ENCODE assay signal across 4 fruit fly cellular contexts in genomic region chrX:1399056-1400003, dm6.
TF ChIP-seq lines count a peak whose summit lies in the region.

No protein-coding gene starts in this region.

TF ChIP-seq in whole organism, adult, 20 proteins besides CTCF, POLR2A, EP300 and RAD21 (continued from another document):
- TF ChIP-seq CG7045 (GFP tag; optimal IDR thresholded peaks at IDR 0.05; lab: Kevin White, UChicago) (peak; percentile 52), CG5204 (GFP tag; optimal IDR thresholded peaks at IDR 0.05; lab: Kevin White, UChicago) (peak; percentile 27), toe (GFP tag; optimal IDR thresholded peaks at IDR 0.05; lab: Kevin White, UChicago) (no peak)

TF ChIP-seq in whole organism, embryonic, 481 proteins besides CTCF, POLR2A, EP300 and RAD21 (continued from another document and continues in another):
- TF ChIP-seq CG9609 (GFP tag; optimal IDR thresholded peaks at IDR 0.05; lab: Kevin White, UChicago) = peak; percentile 3
- peak; percentile 91 for TF ChIP-seq CG10543 (GFP tag; optimal IDR thresholded peaks at IDR 0.05; lab: Kevin White, UChicago)
- no peak for TF ChIP-seq sima (GFP tag; optimal IDR thresholded peaks at IDR 0.05; lab: Kevin White, UChicago)
- TF ChIP-seq E2f2 (GFP tag; IDR thresholded peaks at IDR 0.05; lab: Robert Waterston, UW) = peak; percentile 85
- no peak for TF ChIP-seq CG6765 (GFP tag; optimal IDR thresholded peaks at IDR 0.05; lab: Kevin White, UChicago)
- TF ChIP-seq dati (GFP tag; IDR thresholded peaks at IDR 0.05; lab: Robert Waterston, UW) = no peak
- TF ChIP-seq Mrtf (GFP tag; IDR thresholded peaks at IDR 0.05; lab: Robert Waterston, UW) = no peak
- TF ChIP-seq CG30020 (tag; optimal IDR thresholded peaks at IDR 0.05; lab: Kevin White, UChicago) = no peak
- TF ChIP-seq CG10209 (GFP tag; optimal IDR thresholded peaks at IDR 0.05; lab: Kevin White, UChicago) = no peak
- no peak for TF ChIP-seq H2.0 (GFP tag; IDR thresholded peaks at IDR 0.05; lab: Robert Waterston, UW)
- TF ChIP-seq CG5245 (GFP tag; optimal IDR thresholded peaks at IDR 0.05; lab: Kevin White, UChicago) = peak; percentile 9
- TF ChIP-seq CG11247 (GFP tag; IDR thresholded peaks at IDR 0.05; lab: Robert Waterston, UW) = no peak
- TF ChIP-seq Tbp (GFP tag; optimal IDR thresholded peaks at IDR 0.05; lab: Kevin White, UChicago) = no peak
- no peak for TF ChIP-seq lilli (GFP tag; optimal IDR thresholded peaks at IDR 0.05; lab: Kevin White, UChicago)
- peak; percentile 3 for TF ChIP-seq CG34376 (GFP tag; optimal IDR thresholded peaks at IDR 0.05; lab: Kevin White, UChicago)
- peak; percentile 99 for TF ChIP-seq CG31224 (GFP tag; IDR thresholded peaks at IDR 0.05; lab: Robert Waterston, UW)
- TF ChIP-seq chif (GFP tag; optimal IDR thresholded peaks at IDR 0.05; lab: Kevin White, UChicago) = no peak
- TF ChIP-seq CG18011 (GFP tag; optimal IDR thresholded peaks at IDR 0.05; lab: Kevin White, UChicago) = peak; percentile 14
- TF ChIP-seq tx (GFP tag; optimal IDR thresholded peaks at IDR 0.05; lab: Kevin White, UChicago) = no peak
- TF ChIP-seq CG6813 (GFP tag; optimal IDR thresholded peaks at IDR 0.05; lab: Kevin White, UChicago) = no peak
- TF ChIP-seq stwl (tag; optimal IDR thresholded peaks at IDR 0.05; lab: Kevin White, UChicago) = peak; percentile 27
- TF ChIP-seq tup (GFP tag; optimal IDR thresholded peaks at IDR 0.05; lab: Kevin White, UChicago) = no peak
- peak; percentile 86 for TF ChIP-seq Hr3 (GFP tag; optimal IDR thresholded peaks at IDR 0.05; lab: Kevin White, UChicago)
- no peak for TF ChIP-seq Six4 (GFP tag; optimal IDR thresholded peaks at IDR 0.05; lab: Kevin White, UChicago)
- TF ChIP-seq CG11504 (tag; optimal IDR thresholded peaks at IDR 0.05; lab: Kevin White, UChicago) = peak; percentile 60
- TF ChIP-seq CG2199 (GFP tag; IDR thresholded peaks at IDR 0.05; lab: Robert Waterston, UW) = 0 out of 3 replicates have a peak, but pooled peaks have one; percentile 18
- TF ChIP-seq ERR (GFP tag; optimal IDR thresholded peaks at IDR 0.05; lab: Kevin White, UChicago) = no peak
- TF ChIP-seq BEAF-32 (GFP tag; optimal IDR thresholded peaks at IDR 0.05; lab: Kevin White, UChicago) = no peak
- TF ChIP-seq Vsx1 (GFP tag; optimal IDR thresholded peaks at IDR 0.05; lab: Kevin White, UChicago) = no peak
- no peak for TF ChIP-seq Aef1 (GFP tag; IDR thresholded peaks at IDR 0.05; lab: Robert Waterston, UW)
- no peak for TF ChIP-seq CG6272 (GFP tag; IDR thresholded peaks at IDR 0.05; lab: Robert Waterston, UW)
- TF ChIP-seq HLHmδ (GFP tag; optimal IDR thresholded peaks at IDR 0.05; lab: Kevin White, UChicago) = no peak
- TF ChIP-seq eyg (GFP tag; optimal IDR thresholded peaks at IDR 0.05; lab: Kevin White, UChicago) = no peak
- TF ChIP-seq Opbp (GFP tag; IDR thresholded peaks at IDR 0.05; lab: Robert Waterston, UW; ENCODE audit: partially characterized antibody) = peak; percentile 52; the same call in 2 of the 3 replicates
- TF ChIP-seq CG3065 (GFP tag; optimal IDR thresholded peaks at IDR 0.05; lab: Kevin White, UChicago) = no peak
- TF ChIP-seq MBD-R2 (GFP tag; IDR thresholded peaks at IDR 0.05; lab: Robert Waterston, UW) = peak; percentile 26; the same call in 1 of the 2 replicates
- peak; percentile 98 for TF ChIP-seq CG8478 (optimal IDR thresholded peaks at IDR 0.05; lab: Kevin White, UChicago)
- peak; percentile 12 for TF ChIP-seq dm (GFP tag; optimal IDR thresholded peaks at IDR 0.05; lab: Kevin White, UChicago)
- peak; percentile 99 for TF ChIP-seq Blimp-1 (GFP tag; optimal IDR thresholded peaks at IDR 0.05; lab: Kevin White, UChicago)
- TF ChIP-seq B-H2 (GFP tag; optimal IDR thresholded peaks at IDR 0.05; lab: Kevin White, UChicago) = no peak
- no peak for TF ChIP-seq Gug (GFP tag; IDR thresholded peaks at IDR 0.05; lab: Robert Waterston, UW)
- TF ChIP-seq so (GFP tag; IDR thresholded peaks at IDR 0.05; lab: Robert Waterston, UW) = no peak
- TF ChIP-seq schlank (tag; optimal IDR thresholded peaks at IDR 0.05; lab: Kevin White, UChicago) = no peak
- TF ChIP-seq toy (GFP tag; IDR thresholded peaks at IDR 0.05; lab: Robert Waterston, UW) = no peak

TF ChIP-seq in whole organism, prepupa, 60 proteins besides CTCF, POLR2A, EP300 and RAD21 (continued from another document):
- TF ChIP-seq spab (GFP tag; optimal IDR thresholded peaks at IDR 0.05; lab: Kevin White, UChicago) = no peak
- peak; percentile 5 for TF ChIP-seq CG3032 (tag; optimal IDR thresholded peaks at IDR 0.05; lab: Kevin White, UChicago)
- peak; percentile 52 for TF ChIP-seq CG1621 (tag; optimal IDR thresholded peaks at IDR 0.05; lab: Kevin White, UChicago)
- peak; percentile 46 for TF ChIP-seq Lpt (GFP tag; optimal IDR thresholded peaks at IDR 0.05; lab: Kevin White, UChicago)
- no peak for TF ChIP-seq Ets21C (GFP tag; optimal IDR thresholded peaks at IDR 0.05; lab: Kevin White, UChicago)
- peak; percentile 28 for TF ChIP-seq CG32006 (GFP tag; optimal IDR thresholded peaks at IDR 0.05; lab: Kevin White, UChicago)
- TF ChIP-seq CG6276 (GFP tag; optimal IDR thresholded peaks at IDR 0.05; lab: Kevin White, UChicago) = peak; percentile 13
- peak; percentile 69 for TF ChIP-seq svp (GFP tag; lab: Kevin White, UChicago)
- TF ChIP-seq Hr39 (GFP tag; optimal IDR thresholded peaks at IDR 0.05; lab: Kevin White, UChicago) = no peak
- no peak for TF ChIP-seq fd85E (GFP tag; optimal IDR thresholded peaks at IDR 0.05; lab: Kevin White, UChicago)
- peak; percentile 13 for TF ChIP-seq achi (GFP tag; optimal IDR thresholded peaks at IDR 0.05; lab: Kevin White, UChicago)
- TF ChIP-seq CG15336 (GFP tag; IDR thresholded peaks at IDR 0.05; lab: Robert Waterston, UW) = no peak
- TF ChIP-seq CG6854 (GFP tag; optimal IDR thresholded peaks at IDR 0.05; lab: Kevin White, UChicago) = peak; percentile 100
TF ChIP-seq in whole organism, prepupa: peak in this region for 19.

TF ChIP-seq in whole organism, pupa, 21 proteins besides CTCF, POLR2A, EP300 and RAD21 (continued from another document):
- TF ChIP-seq CG10348 (GFP tag; IDR thresholded peaks at IDR 0.05; lab: Robert Waterston, UW) = peak; percentile 11; the same call in 1 of the 2 replicates
